Fruit fly (Drosophila melanogaster): Measurements from ENCODE around the gene Wdr24.

DNA sequence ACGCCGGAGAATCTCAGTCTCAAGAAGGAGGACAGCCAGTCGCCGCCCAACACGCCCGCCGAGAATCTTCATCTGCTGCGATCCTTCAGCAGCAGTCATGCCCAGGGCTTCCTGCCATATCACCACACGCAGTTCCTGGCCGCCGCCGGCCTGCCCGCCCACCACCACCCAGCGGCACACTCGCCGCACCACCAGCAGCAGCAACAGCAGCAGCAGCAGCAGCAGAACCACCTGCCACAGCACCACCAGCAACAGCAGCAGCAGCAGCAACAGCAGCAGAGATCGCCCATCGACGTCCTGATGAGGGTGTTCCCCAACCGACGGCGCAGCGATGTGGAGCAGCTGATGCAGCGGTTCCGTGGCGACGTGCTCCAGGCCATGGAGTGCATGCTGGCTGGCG, 49.1 kb downstream of the Wdr24 start:
- TF ChIP-seq Oli (tag; optimal IDR thresholded peaks at IDR 0.05) (no peak), tio (GFP tag; optimal IDR thresholded peaks at IDR 0.05) (no peak), crc (GFP tag; optimal IDR thresholded peaks at IDR 0.05) (no peak), gro (GFP tag; optimal IDR thresholded peaks at IDR 0.05) (no peak), ranshi (GFP tag; IDR thresholded peaks at IDR 0.05) (no peak), CG1792 (GFP tag; optimal IDR thresholded peaks at IDR 0.05) (no peak), insv (GFP tag; optimal IDR thresholded peaks at IDR 0.05) (no peak), jing (GFP tag; optimal IDR thresholded peaks at IDR 0.05) (no peak), CG42726 (GFP tag; IDR thresholded peaks at IDR 0.05; ENCODE audit: partially characterized antibody) (no peak)
